Worm (Caenorhabditis elegans) whole organism, mixed stage, embryonic: ENCODE data around the gene hpl-1.

Experiments used
- bed-3 ChIP-seq: fragments of 200-800 bp; sonication (Bioruptor generic); optimal IDR thresholded peaks from 3 replicates; lab custom pipeline; 2018; ENCODE audit warnings: mild to moderate bottlenecking, missing genetic modification characterization, moderate library complexity, missing compliant biosample characterization
- elt-1 ChIP-seq: sonication (generic microtip); optimal IDR thresholded peaks from 2 replicates; lab custom pipeline; 2017; ENCODE audit warnings: missing genetic modification characterization, mild to moderate bottlenecking, missing compliant biosample characterization, antibody characterized with exemption, moderate library complexity, borderline replicate concordance; ENCODE audit not compliant: insufficient read depth
- mab-5 ChIP-seq: fragments of 150-350 bp; optimal IDR thresholded peaks from 2 replicates; lab custom pipeline; 2014; ENCODE audit warnings: missing biosample characterization, missing genetic modification characterization
- nhr-237 ChIP-seq: fragments of 150-350 bp; optimal IDR thresholded peaks from 2 replicates; lab custom pipeline; 2014; ENCODE audit warnings: missing biosample characterization, missing genetic modification characterization
- pha-4 ChIP-seq: fragments of 150-350 bp; optimal IDR thresholded peaks from 2 replicates; lab custom pipeline; 2018; ENCODE audit warnings: missing biosample characterization, missing genetic modification reagents, missing genetic modification characterization
- sptf-1 ChIP-seq: sonication (generic microtip); optimal IDR thresholded peaks from 2 replicates; lab custom pipeline; 2017; ENCODE audit warnings: mild to moderate bottlenecking, missing genetic modification characterization, moderate library complexity, missing compliant biosample characterization
- ztf-11 ChIP-seq: fragments of 150-350 bp; optimal IDR thresholded peaks from 2 replicates; lab custom pipeline; 2014; ENCODE audit warnings: missing biosample characterization, missing genetic modification characterization

- TF ChIP-seq ztf-11 (tag; lab: Kevin White, UChicago), result no peak
- no peak for TF ChIP-seq elt-1 (tag; lab: Kevin White, UChicago)
- TF ChIP-seq nhr-237 (tag; lab: Kevin White, UChicago), result no peak
- TF ChIP-seq pha-4 (tag; lab: Kevin White, UChicago), result no peak
- TF ChIP-seq bed-3 (GFP tag; lab: Kevin White, UChicago), result no peak
- no peak for TF ChIP-seq mab-5 (tag; lab: Kevin White, UChicago)
- no peak for TF ChIP-seq sptf-1 (tag; lab: Kevin White, UChicago)
Observed at ce11 chrX:13234879-13235278, 10.3 kb upstream of the hpl-1 start, which contains the start of gene K08H2.2.
